Worm (Caenorhabditis elegans) whole organism, mixed stage, embryonic: Measurements from ENCODE around the gene emb-30.

ENCODE experiments used
- blmp-1 ChIP-seq: fragments of 150-350 bp; optimal IDR thresholded peaks from 2 replicates; lab custom pipeline; 2014; ENCODE audit warnings: missing biosample characterization, missing genetic modification characterization
- ceh-43 ChIP-seq: fragments of 200-800 bp; sonication (Bioruptor generic); optimal IDR thresholded peaks from 2 replicates; lab custom pipeline; 2018; ENCODE audit warnings: mild to moderate bottlenecking, missing genetic modification characterization, moderate library complexity, missing compliant biosample characterization
- ces-1 ChIP-seq: fragments of 150-350 bp; optimal IDR thresholded peaks from 2 replicates; lab custom pipeline; 2014; ENCODE audit warnings: missing biosample characterization, missing genetic modification reagents, missing genetic modification characterization
- elt-1 ChIP-seq: sonication (generic microtip); optimal IDR thresholded peaks from 2 replicates; lab custom pipeline; 2017; ENCODE audit warnings: missing genetic modification characterization, mild to moderate bottlenecking, missing compliant biosample characterization, antibody characterized with exemption, moderate library complexity, borderline replicate concordance; ENCODE audit not compliant: insufficient read depth
- lin-13 ChIP-seq: fragments of 150-350 bp; optimal IDR thresholded peaks from 2 replicates; lab custom pipeline; 2014; ENCODE audit warnings: missing biosample characterization, missing genetic modification characterization
- nhr-2 ChIP-seq: fragments of 150-350 bp; optimal IDR thresholded peaks from 2 replicates; lab custom pipeline; 2014; ENCODE audit warnings: missing biosample characterization, missing genetic modification characterization
- nhr-237 ChIP-seq: fragments of 150-350 bp; optimal IDR thresholded peaks from 2 replicates; lab custom pipeline; 2014; ENCODE audit warnings: missing biosample characterization, missing genetic modification characterization
- nhr-28 ChIP-seq: fragments of 150-350 bp; optimal IDR thresholded peaks from 2 replicates; lab custom pipeline; 2014; ENCODE audit warnings: missing biosample characterization, missing genetic modification characterization
- snpc-4 ChIP-seq: fragments of 150-350 bp; optimal IDR thresholded peaks from 2 replicates; lab custom pipeline; 2014; ENCODE audit warnings: missing biosample characterization, missing genetic modification characterization
- unc-62 ChIP-seq: fragments of 150-350 bp; optimal IDR thresholded peaks from 2 replicates; lab custom pipeline; 2014; ENCODE audit warnings: missing biosample characterization, missing genetic modification reagents, missing genetic modification characterization

DNA sequence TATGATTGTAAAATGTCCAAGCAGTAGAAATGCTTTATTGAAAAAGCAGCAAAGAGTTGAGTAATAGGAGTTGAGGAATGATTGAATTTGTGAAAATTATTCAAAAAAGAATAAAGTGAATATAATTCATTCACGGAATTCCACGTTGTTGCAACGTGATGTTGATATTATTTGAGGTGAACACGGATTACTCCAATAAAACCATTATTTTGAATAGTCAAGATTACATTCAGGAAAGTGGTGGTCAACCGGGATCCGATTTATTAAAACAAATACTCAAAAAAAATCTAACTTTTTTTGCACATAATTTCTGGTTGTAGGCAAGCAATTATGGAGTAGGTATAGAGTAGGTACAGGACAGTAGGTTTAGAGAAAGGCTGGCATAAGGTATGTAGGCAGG lies 44.1 kb upstream of the emb-30 start, which contains the start of gene bre-3:
- no peak for TF ChIP-seq nhr-28 (tag; lab: Kevin White, UChicago)
- no peak for TF ChIP-seq nhr-237 (tag; lab: Kevin White, UChicago)
- TF ChIP-seq unc-62 (GFP tag; lab: Kevin White, UChicago): no peak
- no peak for TF ChIP-seq snpc-4 (tag; lab: Kevin White, UChicago)
- no peak for TF ChIP-seq blmp-1
- TF ChIP-seq ces-1 (GFP tag; lab: Kevin White, UChicago): no peak
- TF ChIP-seq nhr-2 (tag; lab: Kevin White, UChicago): no peak
- TF ChIP-seq elt-1: no peak
- TF ChIP-seq ceh-43 (GFP tag; lab: Kevin White, UChicago): no peak
- TF ChIP-seq lin-13 (tag; lab: Kevin White, UChicago): no peak
